Fruit fly (Drosophila melanogaster) whole organism, embryonic: ENCODE measurements around the gene CG33791.
A peak's percentile ranks its signal among the peaks of the same experiment; 100 is the strongest.

Experiments used
- Atf3 ChIP-seq: fragments of 200-800 bp; sonication (Bioruptor generic); optimal IDR thresholded peaks from 3 replicates; lab custom pipeline; 2016; ENCODE audit warnings: missing biosample characterization, missing genetic modification characterization
- CG11247 ChIP-seq: fragments of 200-800 bp; sonication (Bioruptor generic); IDR thresholded peaks from 2 replicates; pipeline ENCODE4 v1.3.6; 2022; ENCODE audit warnings: missing biosample characterization, missing genetic modification characterization
- CG11696 ChIP-seq: fragments of 200-800 bp; sonication (Bioruptor generic); IDR thresholded peaks from 2 replicates; pipeline ENCODE4 v1.3.6; 2022; ENCODE audit warnings: missing biosample characterization, missing genetic modification characterization
- CG12942 ChIP-seq: fragments of 200-800 bp; sonication (Bioruptor generic); optimal IDR thresholded peaks from 3 replicates; lab custom pipeline; 2016; ENCODE audit warnings: missing biosample characterization, missing genetic modification characterization
- CG14860 ChIP-seq: fragments of 200-800 bp; sonication (Bioruptor generic); IDR thresholded peaks from 3 replicates; pipeline ENCODE4 v1.3.6; 2022; ENCODE audit warnings: missing biosample characterization, missing genetic modification characterization; ENCODE audit not compliant: partially characterized antibody
- CG15269 ChIP-seq: fragments of 200-800 bp; sonication (Bioruptor generic); optimal IDR thresholded peaks from 2 replicates; lab custom pipeline; 2018; ENCODE audit warnings: missing biosample characterization, mild to moderate bottlenecking, missing genetic modification characterization, moderate library complexity
- CG15514 ChIP-seq: fragments of 200-800 bp; sonication (Bioruptor generic); optimal IDR thresholded peaks from 3 replicates; lab custom pipeline; 2017; ENCODE audit warnings: missing biosample characterization, missing genetic modification characterization, mild to moderate bottlenecking, moderate library complexity, missing genetic modification reagents
- CG1832 ChIP-seq: fragments of 200-800 bp; sonication (Bioruptor generic); optimal IDR thresholded peaks from 2 replicates; lab custom pipeline; 2017; ENCODE audit warnings: missing biosample characterization, mild to moderate bottlenecking, missing genetic modification characterization, inconsistent platforms
- CG32767 ChIP-seq: fragments of 200-800 bp; sonication (Bioruptor generic); IDR thresholded peaks from 2 replicates; pipeline ENCODE4 v1.3.6; 2022; ENCODE audit warnings: missing biosample characterization, missing genetic modification characterization
- CG34422 ChIP-seq: fragments of 200-800 bp; sonication (Bioruptor generic); IDR thresholded peaks from 3 replicates; pipeline ENCODE4 v1.3.6; 2022; ENCODE audit warnings: missing biosample characterization, missing genetic modification characterization
- CG5180 ChIP-seq: fragments of 200-800 bp; sonication (Bioruptor generic); optimal IDR thresholded peaks from 3 replicates; lab custom pipeline; 2017; ENCODE audit warnings: missing biosample characterization, missing genetic modification characterization, mild to moderate bottlenecking, moderate library complexity, missing genetic modification reagents
- CG6683 ChIP-seq: fragments of 200-800 bp; sonication (Bioruptor generic); optimal IDR thresholded peaks from 2 replicates; lab custom pipeline; 2017; ENCODE audit warnings: missing biosample characterization, mild to moderate bottlenecking, missing genetic modification characterization, missing genetic modification reagents
- CG6765 ChIP-seq: fragments of 200-800 bp; sonication (Bioruptor generic); optimal IDR thresholded peaks from 3 replicates; lab custom pipeline; 2017; ENCODE audit warnings: missing biosample characterization, mild to moderate bottlenecking, missing genetic modification characterization
- CG7987 ChIP-seq: fragments of 200-800 bp; sonication (Bioruptor generic); optimal IDR thresholded peaks from 2 replicates; lab custom pipeline; 2018; ENCODE audit warnings: missing biosample characterization, mild to moderate bottlenecking, missing genetic modification characterization, moderate library complexity
- CG9817 ChIP-seq: fragments of 200-800 bp; sonication (Bioruptor generic); optimal IDR thresholded peaks from 2 replicates; lab custom pipeline; 2018; ENCODE audit warnings: missing biosample characterization, mild to moderate bottlenecking, missing genetic modification characterization, moderate library complexity
- Camta ChIP-seq: fragments of 200-800 bp; sonication (Bioruptor generic); optimal IDR thresholded peaks from 2 replicates; lab custom pipeline; 2016; ENCODE audit warnings: missing biosample characterization, missing genetic modification characterization
- Doc3 ChIP-seq: fragments of 200-800 bp; sonication (Bioruptor generic); IDR thresholded peaks from 3 replicates; pipeline ENCODE4 v1.3.6; 2022; ENCODE audit warnings: missing biosample characterization, missing genetic modification characterization; ENCODE audit not compliant: partially characterized antibody
- Drgx ChIP-seq: fragments of 200-800 bp; sonication (Bioruptor generic); IDR thresholded peaks from 2 replicates; pipeline ENCODE4 v1.3.6; 2022; ENCODE audit warnings: missing biosample characterization, missing genetic modification characterization
- Fer2 ChIP-seq: fragments of 200-800 bp; sonication (Bioruptor generic); optimal IDR thresholded peaks from 2 replicates; lab custom pipeline; 2018; ENCODE audit warnings: missing biosample characterization, mild to moderate bottlenecking, missing genetic modification characterization, moderate library complexity
- Hmx ChIP-seq: fragments of 200-800 bp; sonication (Bioruptor generic); optimal IDR thresholded peaks from 2 replicates; lab custom pipeline; 2016; ENCODE audit warnings: missing biosample characterization, missing genetic modification characterization
- Hr51 ChIP-seq, 2 experiments: fragments of 200-800 bp; sonication (Bioruptor generic); optimal IDR thresholded peaks; 2 replicates in 1 of 2; 3 replicates in 1 of 2; lab custom pipeline; 2016 to 2018; ENCODE audit warnings: missing biosample characterization in 2 of 2, missing genetic modification characterization in 2 of 2, mild to moderate bottlenecking in 1 of 2, moderate library complexity in 1 of 2
- Jarid2 ChIP-seq: fragments of 200-800 bp; sonication (Bioruptor generic); optimal IDR thresholded peaks from 3 replicates; lab custom pipeline; 2017; ENCODE audit warnings: mild to moderate bottlenecking, missing biosample characterization, missing genetic modification reagents, missing genetic modification characterization
- MBD-R2 ChIP-seq: fragments of 200-800 bp; sonication (Bioruptor generic); IDR thresholded peaks from 2 replicates; pipeline ENCODE4 v1.3.6; 2022; ENCODE audit warnings: missing biosample characterization, missing genetic modification characterization
- Med ChIP-seq: fragments of 200-800 bp; sonication (Bioruptor generic); peaks from one replicate; lab custom pipeline; 2016; ENCODE audit warnings: missing biosample characterization, missing genetic modification characterization, mild to moderate bottlenecking, inconsistent platforms, moderate library complexity
- NC2α ChIP-seq: fragments of 200-800 bp; sonication (Bioruptor generic); optimal IDR thresholded peaks from 2 replicates; lab custom pipeline; 2016; ENCODE audit warnings: missing biosample characterization, missing genetic modification characterization
- Oli ChIP-seq: fragments of 200-800 bp; sonication (Bioruptor generic); optimal IDR thresholded peaks from 2 replicates; lab custom pipeline; 2018; ENCODE audit warnings: missing biosample characterization, mild to moderate bottlenecking, missing genetic modification characterization, moderate library complexity
- Trl ChIP-seq, 3 experiments: fragments of >200 bp in 2 of 3; fragments of 200-800 bp in 1 of 3; sonication (Bioruptor generic) in 1 of 3; optimal IDR thresholded peaks; 2 replicates in 1 of 3; 3 replicates in 2 of 3; lab custom pipeline; 2016 to 2017; ENCODE audit warnings: missing biosample characterization in 1 of 3, missing genetic modification characterization in 1 of 3
- abd-A ChIP-seq: fragments of 200-800 bp; sonication (Bioruptor generic); optimal IDR thresholded peaks from 3 replicates; lab custom pipeline; 2019; ENCODE audit warnings: missing biosample characterization, mild to moderate bottlenecking, missing genetic modification characterization, moderate library complexity
- cg ChIP-seq: fragments of 200-800 bp; sonication (Bioruptor generic); optimal IDR thresholded peaks from 3 replicates; lab custom pipeline; 2019; ENCODE audit warnings: missing biosample characterization, mild to moderate bottlenecking, missing genetic modification characterization, moderate library complexity
- chinmo ChIP-seq: fragments of 200-800 bp; sonication (Bioruptor generic); IDR thresholded peaks from 4 replicates; pipeline ENCODE4 v1.3.6; 2022; ENCODE audit warnings: missing biosample characterization, missing genetic modification characterization; ENCODE audit not compliant: partially characterized antibody
- crol ChIP-seq: fragments of 200-800 bp; sonication (Bioruptor generic); IDR thresholded peaks from 2 replicates; pipeline ENCODE4 v1.3.6; 2022; ENCODE audit warnings: missing biosample characterization, missing genetic modification characterization
- danr ChIP-seq: fragments of 200-800 bp; sonication (Bioruptor generic); IDR thresholded peaks from 2 replicates; pipeline ENCODE4 v1.3.6; 2022; ENCODE audit warnings: missing biosample characterization, missing genetic modification characterization
- ewg ChIP-seq: fragments of 200-800 bp; sonication (Bioruptor generic); optimal IDR thresholded peaks from 3 replicates; lab custom pipeline; 2017; ENCODE audit warnings: mild to moderate bottlenecking, missing biosample characterization, missing genetic modification reagents, missing genetic modification characterization
- gcm2 ChIP-seq: fragments of 200-800 bp; sonication (Bioruptor generic); optimal IDR thresholded peaks from 2 replicates; lab custom pipeline; 2016; ENCODE audit warnings: missing biosample characterization, missing genetic modification characterization
- hkb ChIP-seq, 2 experiments: fragments of 200-800 bp in 1 of 2; fragments of >200 bp in 1 of 2; sonication (Bioruptor generic) in 1 of 2; IDR thresholded peaks in 1 of 2; optimal IDR thresholded peaks in 1 of 2; 2 replicates each; pipeline versions ENCODE4 v1.3.6 to Lab custom; 2017 to 2022; ENCODE audit warnings: missing biosample characterization in 1 of 2, missing genetic modification characterization in 1 of 2
- nerfin-1 ChIP-seq: fragments of 200-800 bp; sonication (Bioruptor generic); optimal IDR thresholded peaks from 3 replicates; lab custom pipeline; 2019; ENCODE audit warnings: missing biosample characterization, mild to moderate bottlenecking, missing genetic modification characterization, moderate library complexity
- nerfin-2 ChIP-seq: fragments of 200-800 bp; sonication (Bioruptor generic); IDR thresholded peaks from 2 replicates; pipeline ENCODE4 v1.3.6; 2022; ENCODE audit warnings: missing biosample characterization, missing genetic modification characterization; ENCODE audit not compliant: partially characterized antibody
- onecut ChIP-seq: fragments of 200-800 bp; sonication (Bioruptor generic); IDR thresholded peaks from 2 replicates; pipeline ENCODE4 v1.3.6; 2022; ENCODE audit warnings: missing biosample characterization, missing genetic modification characterization
- pfk ChIP-seq: fragments of 200-800 bp; sonication (Bioruptor generic); optimal IDR thresholded peaks from 2 replicates; lab custom pipeline; 2018; ENCODE audit warnings: missing biosample characterization, mild to moderate bottlenecking, missing genetic modification characterization, moderate library complexity
- seq ChIP-seq: fragments of 200-800 bp; sonication (Bioruptor generic); IDR thresholded peaks from 2 replicates; pipeline ENCODE4 v1.3.6; 2022; ENCODE audit warnings: missing biosample characterization, missing genetic modification characterization
- sima ChIP-seq: fragments of 200-800 bp; sonication (Bioruptor generic); optimal IDR thresholded peaks from 2 replicates; lab custom pipeline; 2016; ENCODE audit warnings: missing biosample characterization, missing genetic modification characterization
- sob ChIP-seq: fragments of 200-800 bp; sonication (Bioruptor generic); IDR thresholded peaks from 2 replicates; pipeline ENCODE4 v1.3.6; 2022; ENCODE audit warnings: missing biosample characterization, missing genetic modification characterization
- sqz ChIP-seq: fragments of 200-800 bp; sonication (Bioruptor generic); optimal IDR thresholded peaks from 3 replicates; lab custom pipeline; 2018; ENCODE audit warnings: missing biosample characterization, mild to moderate bottlenecking, missing genetic modification characterization
- sr ChIP-seq: fragments of 200-800 bp; sonication (Bioruptor generic); IDR thresholded peaks from 3 replicates; pipeline ENCODE4 v1.3.6; 2022; ENCODE audit warnings: missing biosample characterization, missing genetic modification characterization
- vvl ChIP-seq: fragments of 200-800 bp; sonication (Bioruptor generic); IDR thresholded peaks from 2 replicates; pipeline ENCODE4 v1.3.6; 2022; ENCODE audit warnings: missing biosample characterization, missing genetic modification characterization
- wor ChIP-seq: fragments of 200-800 bp; sonication (Bioruptor generic); IDR thresholded peaks from 2 replicates; pipeline ENCODE4 v1.3.6; 2022; ENCODE audit warnings: missing biosample characterization, missing genetic modification characterization

CG33791 gene

DNA sequence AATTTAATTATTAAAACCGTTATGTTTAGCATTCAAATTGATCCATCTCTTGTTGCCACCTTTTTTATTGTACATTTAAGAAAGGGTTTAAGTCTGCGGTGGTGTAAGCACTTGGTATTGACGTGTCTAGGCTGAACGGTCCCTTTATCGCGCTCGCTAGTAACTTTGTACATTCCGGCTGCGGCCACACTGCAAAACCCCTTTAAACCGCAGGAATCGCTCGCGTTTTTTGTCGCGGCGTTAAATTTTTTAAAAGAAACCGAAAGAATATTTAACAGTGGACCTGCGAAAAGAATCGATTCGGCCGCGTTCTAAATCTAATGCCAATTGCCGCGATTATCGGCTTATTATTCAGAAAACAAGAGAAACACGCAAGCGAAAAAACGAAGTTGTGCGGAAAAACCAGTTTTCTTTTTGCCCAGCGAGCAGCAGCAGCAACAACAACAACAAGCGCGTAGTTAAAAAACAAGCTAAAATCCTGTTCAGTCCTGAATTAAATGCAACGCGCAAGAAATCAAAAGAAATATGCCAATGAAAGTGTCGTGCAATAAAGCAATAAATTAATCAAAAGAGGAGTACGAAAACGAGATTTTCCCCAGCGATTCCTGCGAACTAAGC, 26.2 kb upstream of the CG33791 start, which contains the start of gene CG13917 (continued):
- TF ChIP-seq CG15269 (no peak), CG5180 (no peak), CG14860 (no peak)

DNA sequence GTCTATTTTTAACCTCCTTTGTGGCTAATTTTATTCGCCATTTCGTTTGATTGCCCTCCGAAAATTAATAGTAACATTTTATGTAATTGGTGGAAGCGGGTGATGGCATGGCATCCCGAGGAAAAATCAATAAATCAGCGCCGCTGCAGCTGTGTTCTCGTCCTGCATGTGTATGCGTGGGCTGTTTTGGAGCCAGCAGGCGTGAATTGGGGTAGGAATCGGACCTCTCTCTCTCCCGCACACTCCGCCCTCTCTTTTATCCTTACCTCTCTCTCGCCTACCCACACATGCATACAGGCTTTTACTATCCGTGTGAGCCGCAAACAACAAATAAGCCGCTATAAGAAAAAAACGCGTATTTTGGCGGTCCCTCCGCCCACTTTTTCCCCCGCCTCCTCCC, 25.4 kb upstream of the CG33791 start:
- TF ChIP-seq Oli (tag; lab: Kevin White, UChicago) = no peak
- TF ChIP-seq hkb (optimal IDR thresholded peaks at IDR 0.05; lab: Kevin White, UChicago) = no peak
- TF ChIP-seq hkb (GFP tag; IDR thresholded peaks at IDR 0.05; lab: Robert Waterston, UW) = peak; percentile 15; the same call in 1 of the 2 replicates
- TF ChIP-seq CG11696 = no peak
- peak; percentile 43 for TF ChIP-seq Med (GFP tag; lab: Kevin White, UChicago)
- TF ChIP-seq CG15514 (GFP tag; lab: Kevin White, UChicago) = peak; percentile 9
- peak; percentile 98 for TF ChIP-seq onecut (GFP tag; lab: Robert Waterston, UW)
- no peak for TF ChIP-seq abd-A
- TF ChIP-seq sob (GFP tag; lab: Robert Waterston, UW) = 0 out of 2 replicates have a peak, but pooled peaks have one; percentile 10
- peak; percentile 47; the same call in 1 of the 3 replicates for TF ChIP-seq CG34422 (GFP tag; lab: Robert Waterston, UW)
- no peak for TF ChIP-seq CG15269
- TF ChIP-seq CG7987 (GFP tag; lab: Kevin White, UChicago) = no peak
- no peak for TF ChIP-seq Camta (GFP tag; lab: Kevin White, UChicago)
- TF ChIP-seq Hmx (GFP tag; lab: Kevin White, UChicago) = no peak
- TF ChIP-seq CG9817 (tag; lab: Kevin White, UChicago) = no peak
- no peak for TF ChIP-seq pfk (GFP tag; lab: Kevin White, UChicago)
- no peak for TF ChIP-seq Atf3 (GFP tag; lab: Kevin White, UChicago)
- no peak for TF ChIP-seq Hr51 (GFP tag; optimal IDR thresholded peaks at IDR 0.05; lab: Kevin White, UChicago)
- peak; percentile 10; the same call in 1 of the 2 replicates for TF ChIP-seq vvl (GFP tag; lab: Robert Waterston, UW)
- TF ChIP-seq nerfin-2 (GFP tag; lab: Robert Waterston, UW) = 0 out of 2 replicates have a peak, but pooled peaks have one; percentile 24
- peak; percentile 60 for TF ChIP-seq MBD-R2 (GFP tag; lab: Robert Waterston, UW)
- TF ChIP-seq cg (GFP tag; lab: Kevin White, UChicago) = peak; percentile 66
- peak; percentile 9 for TF ChIP-seq Jarid2 (GFP tag; lab: Kevin White, UChicago)
- peak; percentile 85 for TF ChIP-seq ewg (GFP tag; lab: Kevin White, UChicago)
- TF ChIP-seq sima = no peak
- peak; percentile 71 for TF ChIP-seq crol (GFP tag; lab: Robert Waterston, UW)
- no peak for TF ChIP-seq NC2α (GFP tag; lab: Kevin White, UChicago)
- TF ChIP-seq Drgx = peak; percentile 37; the same call in 1 of the 2 replicates
- no peak for TF ChIP-seq CG12942 (GFP tag; lab: Kevin White, UChicago)
- TF ChIP-seq Trl (optimal IDR thresholded peaks at IDR 0.05; lab: Kevin White, UChicago) = peak; percentile 39 to 42
- no peak for TF ChIP-seq Trl (GFP tag; optimal IDR thresholded peaks at IDR 0.05; lab: Kevin White, UChicago)
- TF ChIP-seq sr (GFP tag; lab: Robert Waterston, UW) = peak; percentile 30; the same call in 1 of the 3 replicates
- TF ChIP-seq gcm2 (GFP tag; lab: Kevin White, UChicago) = no peak
- TF ChIP-seq seq = peak; percentile 75
- TF ChIP-seq chinmo (GFP tag; lab: Robert Waterston, UW) = 0 out of 4 replicates have a peak, but pooled peaks have one; percentile 36
- TF ChIP-seq Fer2 (tag; lab: Kevin White, UChicago) = no peak
- TF ChIP-seq CG6765 = peak; percentile 5
- TF ChIP-seq danr (GFP tag; lab: Robert Waterston, UW) = no peak
- TF ChIP-seq CG1832 (GFP tag; lab: Kevin White, UChicago) = peak; percentile 57
- peak; percentile 14 for TF ChIP-seq nerfin-1 (tag; lab: Kevin White, UChicago)
- TF ChIP-seq wor (GFP tag; lab: Robert Waterston, UW) = no peak
- TF ChIP-seq sqz = peak; percentile 49
- 0 out of 3 replicates have a peak, but pooled peaks have one; percentile 17 for TF ChIP-seq Doc3
- 0 out of 2 replicates have a peak, but pooled peaks have one; percentile 27 for TF ChIP-seq CG11247 (GFP tag; lab: Robert Waterston, UW)
- no peak for TF ChIP-seq CG6683 (GFP tag; lab: Kevin White, UChicago)
- TF ChIP-seq CG32767 (GFP tag; lab: Robert Waterston, UW) = no peak
